Worm (Caenorhabditis elegans) whole organism, young adult: ENCODE data around the gene F21D9.2.

Experiments used
- B0019.2 ChIP-seq: fragments of 200-800 bp; sonication (Bioruptor generic); conservative IDR thresholded peaks from 2 replicates; pipeline ENCODE4 v1.3.6; 2022; ENCODE audit warnings: missing genetic modification reagents, missing genetic modification characterization, missing compliant biosample characterization
- B0261.1 ChIP-seq: sonication (generic microtip); optimal IDR thresholded peaks from 2 replicates; lab custom pipeline; 2016; ENCODE audit warnings: mild to moderate bottlenecking, missing genetic modification characterization, moderate library complexity, missing compliant biosample characterization
- B0336.3 ChIP-seq: fragments of 200-800 bp; sonication (Bioruptor generic); IDR thresholded peaks from 2 replicates; pipeline ENCODE4 v1.3.6; 2022; ENCODE audit warnings: missing genetic modification characterization, missing compliant biosample characterization
- F22D6.2 ChIP-seq: sonication (generic microtip); optimal IDR thresholded peaks from 2 replicates; lab custom pipeline; 2016; ENCODE audit warnings: mild to moderate bottlenecking, missing genetic modification characterization, missing compliant biosample characterization
- F52B5.7 ChIP-seq: sonication (generic microtip); optimal IDR thresholded peaks from 2 replicates; lab custom pipeline; 2016; ENCODE audit warnings: mild to moderate bottlenecking, missing genetic modification characterization, missing compliant biosample characterization
- K11D2.4 ChIP-seq: fragments of 200-800 bp; sonication (Bioruptor generic); IDR thresholded peaks from 2 replicates; pipeline ENCODE4 v1.3.6; 2022; ENCODE audit warnings: missing genetic modification reagents, missing genetic modification characterization, missing compliant biosample characterization
- T07F8.4 ChIP-seq: sonication (generic microtip); optimal IDR thresholded peaks from 2 replicates; lab custom pipeline; 2016; ENCODE audit warnings: mild to moderate bottlenecking, missing genetic modification characterization, moderate library complexity, missing compliant biosample characterization
- Y53F4B.3 ChIP-seq: fragments of 200-800 bp; sonication (Bioruptor generic); IDR thresholded peaks from 2 replicates; pipeline ENCODE4 v1.3.6; 2022; ENCODE audit warnings: missing genetic modification reagents, missing genetic modification characterization, missing compliant biosample characterization
- Y79H2A.3 ChIP-seq: fragments of 200-800 bp; sonication (Bioruptor generic); conservative IDR thresholded peaks from 2 replicates; pipeline ENCODE4 v1.3.6; 2022; ENCODE audit warnings: missing genetic modification reagents, missing genetic modification characterization, missing compliant biosample characterization
- aptf-3 ChIP-seq: fragments of 200-800 bp; sonication (Bioruptor generic); IDR thresholded peaks from 2 replicates; pipeline ENCODE4 v1.3.6; 2022; ENCODE audit warnings: missing genetic modification characterization, missing compliant biosample characterization
- attf-3 ChIP-seq: fragments of 200-800 bp; sonication (Bioruptor generic); conservative IDR thresholded peaks from 2 replicates; pipeline ENCODE4 v1.3.6; 2022; ENCODE audit warnings: missing genetic modification reagents, missing genetic modification characterization, missing compliant biosample characterization
- attf-5 ChIP-seq: fragments of 200-800 bp; sonication (Bioruptor generic); optimal IDR thresholded peaks from 2 replicates; lab custom pipeline; 2018; ENCODE audit warnings: mild to moderate bottlenecking, missing genetic modification characterization, missing compliant biosample characterization
- chd-7 ChIP-seq: sonication (generic microtip); optimal IDR thresholded peaks from 2 replicates; lab custom pipeline; 2016; ENCODE audit warnings: mild to moderate bottlenecking, missing genetic modification characterization, moderate library complexity, missing compliant biosample characterization
- die-1 ChIP-seq: sonication (generic microtip); optimal IDR thresholded peaks from 2 replicates; lab custom pipeline; 2016; ENCODE audit warnings: missing genotype, mild to moderate bottlenecking, missing genetic modification characterization, missing compliant biosample characterization
- dox-1 ChIP-seq: fragments of 200-800 bp; sonication (Bioruptor generic); IDR thresholded peaks from 2 replicates; pipeline ENCODE4 v1.3.6; 2022; ENCODE audit warnings: missing genetic modification reagents, missing genetic modification characterization, missing compliant biosample characterization
- egl-44 ChIP-seq: fragments of 200-800 bp; sonication (Bioruptor generic); IDR thresholded peaks from 2 replicates; pipeline ENCODE4 v1.3.6; 2022; ENCODE audit warnings: missing genetic modification reagents, missing genetic modification characterization, missing compliant biosample characterization
- hrde-1 ChIP-seq: sonication (generic microtip); optimal IDR thresholded peaks from 2 replicates; lab custom pipeline; 2016; ENCODE audit warnings: missing genetic modification characterization, mild to moderate bottlenecking, missing compliant biosample characterization, moderate library complexity, missing genotype, missing genetic modification reagents, borderline replicate concordance
- let-526 ChIP-seq: fragments of 200-800 bp; sonication (Bioruptor generic); IDR thresholded peaks from 2 replicates; pipeline ENCODE4 v1.3.6; 2022; ENCODE audit warnings: missing genetic modification reagents, missing genetic modification characterization, missing compliant biosample characterization
- lin-54 ChIP-seq: fragments of 200-800 bp; sonication (Bioruptor generic); optimal IDR thresholded peaks from 2 replicates; lab custom pipeline; 2018; ENCODE audit warnings: mild to moderate bottlenecking, missing genetic modification characterization, missing compliant biosample characterization
- madf-6 ChIP-seq: fragments of 200-800 bp; sonication (Bioruptor generic); IDR thresholded peaks from 2 replicates; pipeline ENCODE4 v1.3.6; 2022; ENCODE audit warnings: missing genetic modification reagents, missing genetic modification characterization, missing compliant biosample characterization
- madf-8 ChIP-seq: fragments of 200-800 bp; sonication (Bioruptor generic); conservative IDR thresholded peaks from 2 replicates; pipeline ENCODE4 v1.3.6; 2022; ENCODE audit warnings: missing genetic modification reagents, missing genetic modification characterization, missing compliant biosample characterization
- mel-28 ChIP-seq: sonication (generic microtip); optimal IDR thresholded peaks from 2 replicates; lab custom pipeline; 2016; ENCODE audit warnings: borderline replicate concordance, mild to moderate bottlenecking, missing genetic modification characterization, missing compliant biosample characterization
- nfya-1 ChIP-seq: sonication (generic microtip); optimal IDR thresholded peaks from 2 replicates; lab custom pipeline; 2017; ENCODE audit warnings: antibody characterized with exemption, missing compliant biosample characterization, missing genetic modification characterization, borderline replicate concordance; ENCODE audit not compliant: insufficient read depth
- nhr-90 ChIP-seq: sonication (generic microtip); optimal IDR thresholded peaks from 2 replicates; lab custom pipeline; 2016; ENCODE audit warnings: missing genotype, mild to moderate bottlenecking, missing genetic modification characterization, missing compliant biosample characterization
- pbrm-1 ChIP-seq: fragments of 200-800 bp; sonication (Bioruptor generic); IDR thresholded peaks from 2 replicates; pipeline ENCODE4 v1.3.6; 2022; ENCODE audit warnings: missing genetic modification reagents, missing genetic modification characterization, missing compliant biosample characterization
- pha-4 ChIP-seq: fragments of 150-350 bp; sonication (generic microtip); optimal IDR thresholded peaks from 2 replicates; lab custom pipeline; 2014; ENCODE audit warnings: missing biosample characterization, missing genetic modification reagents, missing genetic modification characterization
- rcor-1 ChIP-seq: fragments of 200-800 bp; sonication (Bioruptor generic); IDR thresholded peaks from 2 replicates; pipeline ENCODE4 v1.3.6; 2022; ENCODE audit warnings: missing genetic modification reagents, missing genetic modification characterization, missing compliant biosample characterization
- snpc-1.1 ChIP-seq: sonication (generic microtip); optimal IDR thresholded peaks from 2 replicates; lab custom pipeline; 2017; ENCODE audit warnings: missing genetic modification characterization, mild to moderate bottlenecking, missing compliant biosample characterization, antibody characterized with exemption, moderate library complexity, missing genotype, missing genetic modification reagents; ENCODE audit not compliant: insufficient read depth
- somi-1 ChIP-seq: fragments of 200-800 bp; sonication (Bioruptor generic); optimal IDR thresholded peaks from 2 replicates; lab custom pipeline; 2018; ENCODE audit warnings: mild to moderate bottlenecking, missing genetic modification characterization, missing compliant biosample characterization
- tbp1 ChIP-seq: fragments of 200-800 bp; sonication (Bioruptor generic); optimal IDR thresholded peaks from 2 replicates; lab custom pipeline; 2018; ENCODE audit warnings: mild to moderate bottlenecking, missing genetic modification characterization, missing compliant biosample characterization
- tbx-9 ChIP-seq: sonication (generic microtip); optimal IDR thresholded peaks from 2 replicates; lab custom pipeline; 2016; ENCODE audit warnings: borderline replicate concordance, missing genetic modification characterization, inconsistent platforms, missing compliant biosample characterization
- unc-62 ChIP-seq: fragments of 150-350 bp; optimal IDR thresholded peaks from 2 replicates; lab custom pipeline; 2014; ENCODE audit warnings: missing biosample characterization, missing genetic modification reagents, missing genetic modification characterization
- xnd-1 ChIP-seq: sonication (generic microtip); optimal IDR thresholded peaks from 2 replicates; lab custom pipeline; 2016; ENCODE audit warnings: missing genotype, missing genetic modification reagents, missing genetic modification characterization, missing compliant biosample characterization
- zfh-2 ChIP-seq: fragments of 200-800 bp; sonication (Bioruptor generic); conservative IDR thresholded peaks from 2 replicates; pipeline ENCODE4 v1.3.6; 2022; ENCODE audit warnings: missing genetic modification reagents, missing genetic modification characterization, missing compliant biosample characterization
- ztf-28 ChIP-seq: fragments of 200-800 bp; sonication (Bioruptor generic); IDR thresholded peaks from 2 replicates; pipeline ENCODE4 v1.3.6; 2022; ENCODE audit warnings: missing genetic modification reagents, missing genetic modification characterization, missing compliant biosample characterization

Gene F21D9.2

ce11 chrV:19259403-19259802 lies 2.8 kb downstream of the F21D9.2 start (continued):
- TF ChIP-seq hrde-1 (tag; lab: Kevin White, UChicago) = no peak
- no peak for TF ChIP-seq somi-1 (GFP tag; lab: Kevin White, UChicago)

ce11 chrV:19257653-19258052 lies 4.6 kb downstream of the F21D9.2 start, which contains the start of gene F21D9.3:
Gene F21D9.3, minus strand, starts transcription at chrV:19257753.
- TF ChIP-seq Y79H2A.3 (no peak), rcor-1 (no peak), egl-44 (no peak), unc-62 (GFP tag; lab: Kevin White, UChicago) (no peak), B0019.2 (GFP tag; lab: Robert Waterston, UW) (no peak), nfya-1 (tag; lab: Kevin White, UChicago) (no peak), tbp1 (no peak), pha-4 (tag; lab: Kevin White, UChicago) (no peak), hrde-1 (tag; lab: Kevin White, UChicago) (no peak), lin-54 (GFP tag; lab: Kevin White, UChicago) (no peak), nhr-90 (no peak)

DNA sequence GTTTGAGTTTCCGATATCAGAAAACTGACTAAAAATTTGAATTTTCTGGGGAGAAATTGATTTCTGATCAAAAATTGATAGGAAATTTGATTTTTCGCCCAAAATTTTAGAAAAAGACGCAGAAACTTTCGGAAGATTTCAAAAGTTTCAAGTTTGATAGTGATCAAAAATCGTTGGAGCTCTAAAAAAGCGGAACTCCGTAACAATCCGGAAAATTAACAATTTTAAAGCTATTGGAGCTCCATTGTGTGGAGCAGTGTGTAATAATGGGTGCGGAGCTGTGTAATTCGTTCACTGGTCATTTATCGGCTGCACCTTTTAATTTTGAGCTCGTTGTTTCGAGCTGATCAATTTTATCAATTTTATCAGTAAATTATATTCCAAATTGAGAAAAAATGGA lies 8.7 kb downstream of the F21D9.2 start, which contains the start of gene F21D9.4:
Gene F21D9.4, plus strand, starts transcription at position 301 of the 400 bp plus-strand sequence.
- no peak for TF ChIP-seq snpc-1.1
- TF ChIP-seq tbx-9 = no peak
- no peak for TF ChIP-seq madf-6 (GFP tag; lab: Robert Waterston, UW)

DNA sequence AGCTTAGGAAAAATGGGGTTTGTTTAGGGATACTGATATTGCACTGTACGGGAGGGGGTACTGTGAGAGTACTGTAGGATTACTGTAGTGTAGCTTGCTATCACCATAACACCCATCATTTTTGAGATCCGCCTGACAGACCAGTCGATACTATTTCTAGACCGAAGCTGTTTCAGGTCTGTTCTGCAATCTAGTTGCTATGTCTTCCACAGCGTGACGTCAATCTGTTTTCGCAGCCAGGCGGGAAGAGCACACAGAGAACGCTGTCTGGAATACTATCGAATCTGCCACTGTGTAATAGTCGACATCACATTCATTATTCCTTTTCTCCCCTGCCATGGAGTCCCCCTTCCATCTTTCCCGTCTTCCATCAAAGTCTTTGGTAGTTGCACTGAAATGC lies 10.4 kb downstream of the F21D9.2 start, which contains the start of gene F21D9.11:
Gene F21D9.11, plus strand, starts transcription at position 301 of the 400 bp plus-strand sequence.
- no peak for TF ChIP-seq attf-5 (GFP tag; lab: Kevin White, UChicago)
- no peak for TF ChIP-seq ztf-28 (GFP tag; lab: Robert Waterston, UW)
- TF ChIP-seq attf-3 (GFP tag; lab: Robert Waterston, UW) = no peak
- TF ChIP-seq pbrm-1 (GFP tag; lab: Robert Waterston, UW) = no peak
- no peak for TF ChIP-seq let-526 (GFP tag; lab: Robert Waterston, UW)
- no peak for TF ChIP-seq madf-8 (GFP tag; lab: Robert Waterston, UW)
- no peak for TF ChIP-seq xnd-1 (tag; lab: Kevin White, UChicago)
- TF ChIP-seq die-1 (tag; lab: Kevin White, UChicago) = no peak
- TF ChIP-seq zfh-2 (GFP tag; lab: Robert Waterston, UW) = no peak
- TF ChIP-seq F52B5.7 (tag; lab: Kevin White, UChicago) = no peak
- TF ChIP-seq nhr-90 = no peak
- no peak for TF ChIP-seq T07F8.4 (tag; lab: Kevin White, UChicago)
- no peak for TF ChIP-seq dox-1

DNA sequence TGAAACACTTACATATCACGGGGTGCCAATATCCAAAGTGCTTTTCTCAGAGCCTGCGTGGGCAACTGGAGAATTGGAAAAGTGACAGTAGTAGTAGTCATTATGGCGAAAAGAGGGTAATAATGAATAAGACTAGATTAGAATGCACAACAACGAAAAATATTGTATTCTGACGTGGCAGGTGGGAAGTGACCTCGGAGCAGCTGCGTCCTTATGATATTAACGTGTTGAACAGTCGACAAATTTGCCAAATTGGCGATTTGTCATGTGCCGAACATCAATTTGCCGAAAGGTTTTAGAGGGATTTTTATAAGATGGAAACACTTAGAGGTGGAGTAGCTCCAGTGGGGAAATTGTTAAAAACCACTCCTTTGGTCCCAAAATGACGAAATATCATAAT lies 11.3 kb downstream of the F21D9.2 start, which contains the start of gene str-81:
Gene str-81, minus strand, starts transcription at position 101 of the 400 bp plus-strand sequence.
- TF ChIP-seq B0336.3 (no peak), chd-7 (tag; lab: Kevin White, UChicago) (no peak), Y53F4B.3 (GFP tag; lab: Robert Waterston, UW) (no peak), B0261.1 (tag; lab: Kevin White, UChicago) (no peak), K11D2.4 (GFP tag; lab: Robert Waterston, UW) (no peak), F22D6.2 (tag; lab: Kevin White, UChicago) (no peak), aptf-3 (GFP tag; lab: Robert Waterston, UW) (no peak), mel-28 (no peak), die-1 (tag; lab: Kevin White, UChicago) (no peak), B0019.2 (GFP tag; lab: Robert Waterston, UW) (no peak)
